Worm (Caenorhabditis elegans): ENCODE results near the gene C03C10.5.

Gene C03C10.5

DNA sequence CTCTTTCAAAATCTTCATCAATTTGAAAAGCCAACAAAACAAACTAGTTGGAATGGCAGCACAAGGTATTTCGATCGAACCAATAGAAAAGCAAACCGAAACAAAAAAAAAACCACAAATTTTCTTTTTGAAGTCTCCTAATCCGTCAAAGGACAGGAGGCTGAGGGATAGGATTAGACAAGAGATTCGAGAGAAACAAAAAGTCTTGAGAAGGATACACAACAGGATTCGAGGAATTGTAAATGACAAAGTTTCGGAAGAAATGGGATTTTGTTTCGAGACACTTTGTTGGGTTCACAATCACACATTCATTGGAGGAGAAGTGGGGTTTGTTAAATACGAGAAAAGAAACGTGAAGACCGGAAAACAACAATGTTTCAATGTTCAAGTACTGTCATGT is 9.1 kb upstream of the C03C10.5 start:
- TF ChIP-seq dsc-1 (tag; optimal IDR thresholded peaks at IDR 0.05) (no peak), nhr-85 (tag) (peak; percentile 77), nhr-71 (tag; optimal IDR thresholded peaks at IDR 0.05) (peak; percentile 0), sup-37 (GFP tag; optimal IDR thresholded peaks at IDR 0.05) (no peak), mef-2 (tag; optimal IDR thresholded peaks at IDR 0.05) (no peak), tbx-2 (tag; optimal IDR thresholded peaks at IDR 0.05) (no peak), rnt-1 (tag; optimal IDR thresholded peaks at IDR 0.05) (no peak), fos-1 (tag; optimal IDR thresholded peaks at IDR 0.05) (no peak), mdl-1 (tag; optimal IDR thresholded peaks at IDR 0.05) (no peak), C04F5.9 (tag; optimal IDR thresholded peaks at IDR 0.05) (no peak), unc-86 (tag; optimal IDR thresholded peaks at IDR 0.05) (peak; percentile 30), irx-1 (tag; optimal IDR thresholded peaks at IDR 0.05) (no peak), unc-130 (tag; optimal IDR thresholded peaks at IDR 0.05) (no peak), lin-39 (tag; optimal IDR thresholded peaks at IDR 0.05) (no peak), blmp-1 (tag; optimal IDR thresholded peaks at IDR 0.05) (peak; percentile 72), ztf-11 (tag; optimal IDR thresholded peaks at IDR 0.05) (no peak), lir-3 (tag; optimal IDR thresholded peaks at IDR 0.05; ENCODE audit: poor library complexity) (no peak), hlh-4 (tag; optimal IDR thresholded peaks at IDR 0.05) (no peak), lin-14 (GFP tag; optimal IDR thresholded peaks at IDR 0.05) (peak; percentile 42), nhr-84 (tag; optimal IDR thresholded peaks at IDR 0.05) (no peak), ztf-4 (tag; optimal IDR thresholded peaks at IDR 0.05) (no peak), aha-1 (tag; optimal IDR thresholded peaks at IDR 0.05) (no peak), ama-1 (optimal IDR thresholded peaks at IDR 0.05) (no peak), ces-1 (GFP tag; optimal IDR thresholded peaks at IDR 0.05) (no peak), tlp-1 (tag; optimal IDR thresholded peaks at IDR 0.05) (no peak), egl-27 (tag; optimal IDR thresholded peaks at IDR 0.05) (no peak), alr-1 (tag; optimal IDR thresholded peaks at IDR 0.05; ENCODE audit: borderline replicate concordance) (no peak), efl-3 (GFP tag; optimal IDR thresholded peaks at IDR 0.05) (no peak), dpl-1 (GFP tag; optimal IDR thresholded peaks at IDR 0.05) (peak in 1 of 3 experiments; percentile 1), nhr-47 (tag; optimal IDR thresholded peaks at IDR 0.05) (no peak), fkh-10 (GFP tag; optimal IDR thresholded peaks at IDR 0.05) (no peak), lin-15B (tag; optimal IDR thresholded peaks at IDR 0.05) (no peak), nhr-237 (tag; optimal IDR thresholded peaks at IDR 0.05) (no peak), nhr-20 (tag; optimal IDR thresholded peaks at IDR 0.05) (no peak), sptf-1 (tag; optimal IDR thresholded peaks at IDR 0.05) (no peak), mep-1 (tag; optimal IDR thresholded peaks at IDR 0.05) (no peak), ceh-90 (tag; optimal IDR thresholded peaks at IDR 0.05) (no peak), egl-13 (tag; optimal IDR thresholded peaks at IDR 0.05) (no peak), efl-1 (optimal IDR thresholded peaks at IDR 0.05) (no peak), efl-1 (GFP tag; optimal IDR thresholded peaks at IDR 0.05 in 1 of 2) (peak in 1 of 2 experiments; percentile 85)

ce11 chrIII:4099884-4100596 is 8.1 kb upstream of the C03C10.5 start:
- no peak for TF ChIP-seq pqm-1 (tag; optimal IDR thresholded peaks at IDR 0.05)
- TF ChIP-seq ama-1 (optimal IDR thresholded peaks at IDR 0.05) = no peak
- TF ChIP-seq sox-4 (tag; optimal IDR thresholded peaks at IDR 0.05) = no peak
- TF ChIP-seq zag-1 (tag; optimal IDR thresholded peaks at IDR 0.05) = no peak
- no peak for TF ChIP-seq tlp-1 (tag; optimal IDR thresholded peaks at IDR 0.05)
- TF ChIP-seq vab-15 (tag; optimal IDR thresholded peaks at IDR 0.05) = no peak
- peak in 5 of 6 experiments; percentile 8 to 93 (median 41) for TF ChIP-seq elt-3 (tag; optimal IDR thresholded peaks at IDR 0.05)
- peak; percentile 69 for TF ChIP-seq grh-1 (GFP tag; IDR thresholded peaks at IDR 0.05)
- peak; percentile 93 for TF ChIP-seq nhr-71 (tag; optimal IDR thresholded peaks at IDR 0.05)
- peak; percentile 94 for TF ChIP-seq lin-14 (GFP tag; optimal IDR thresholded peaks at IDR 0.05)
- no peak for TF ChIP-seq unc-86 (tag; optimal IDR thresholded peaks at IDR 0.05)
- peak in 1 of 2 experiments; percentile 17 for TF ChIP-seq mdl-1 (tag; optimal IDR thresholded peaks at IDR 0.05)
- TF ChIP-seq lin-39 (tag; optimal IDR thresholded peaks at IDR 0.05) = peak; percentile 56
- no peak for TF ChIP-seq hpl-2 (GFP tag; optimal IDR thresholded peaks at IDR 0.05)
- TF ChIP-seq elt-2 (tag; optimal IDR thresholded peaks at IDR 0.05) = no peak
- peak; percentile 83 for TF ChIP-seq mep-1 (tag; optimal IDR thresholded peaks at IDR 0.05)
- peak in 1 of 3 experiments; percentile 24 for TF ChIP-seq ceh-82 (tag; optimal IDR thresholded peaks at IDR 0.05)
- peak; percentile 21 for TF ChIP-seq swsn-7 (tag; optimal IDR thresholded peaks at IDR 0.05)
- peak; percentile 77 for TF ChIP-seq nhr-19 (GFP tag; conservative IDR thresholded peaks at IDR 0.05)
- TF ChIP-seq lir-3 (tag; optimal IDR thresholded peaks at IDR 0.05; ENCODE audit: poor library complexity) = peak; percentile 50
- peak; percentile 19 for TF ChIP-seq nhr-77 (tag; optimal IDR thresholded peaks at IDR 0.05)
- no peak for TF ChIP-seq fkh-4 (tag; optimal IDR thresholded peaks at IDR 0.05; ENCODE audit: borderline replicate concordance)
